Worm (Caenorhabditis elegans) whole organism, L4 larva: ENCODE data around the gene mec-7.

Source experiments
- T26A8.4 ChIP-seq: fragments of 200-800 bp; sonication (Bioruptor generic); IDR thresholded peaks from 2 replicates; pipeline ENCODE4 v1.3.6; 2022; ENCODE audit warnings: missing genetic modification characterization, missing compliant biosample characterization
- gei-8 ChIP-seq: fragments of 200-800 bp; sonication (Bioruptor generic); optimal IDR thresholded peaks from 2 replicates; lab custom pipeline; 2018; ENCODE audit warnings: mild to moderate bottlenecking, missing genetic modification characterization, missing compliant biosample characterization
- nhr-11 ChIP-seq: fragments of 150-350 bp; optimal IDR thresholded peaks from 2 replicates; lab custom pipeline; 2014; ENCODE audit warnings: missing biosample characterization, missing genetic modification characterization
- snpc-1.2 ChIP-seq: fragments of 200-800 bp; sonication (Bioruptor generic); IDR thresholded peaks from 2 replicates; pipeline ENCODE4 v1.3.6; 2022; ENCODE audit warnings: missing genetic modification reagents, missing genetic modification characterization, missing compliant biosample characterization
- unc-62 ChIP-seq, 3 experiments: fragments of 150-350 bp in 1 of 3; sonication (generic microtip); optimal IDR thresholded peaks in 2 of 3; peaks in 1 of 3; 1 replicate in 1 of 3; 2 replicates in 2 of 3; lab custom pipeline; 2014 to 2017; ENCODE audit warnings: missing biosample characterization in 3 of 3, missing genetic modification characterization in 3 of 3, missing genetic modification reagents in 3 of 3, missing genotype in 1 of 3

DNA sequence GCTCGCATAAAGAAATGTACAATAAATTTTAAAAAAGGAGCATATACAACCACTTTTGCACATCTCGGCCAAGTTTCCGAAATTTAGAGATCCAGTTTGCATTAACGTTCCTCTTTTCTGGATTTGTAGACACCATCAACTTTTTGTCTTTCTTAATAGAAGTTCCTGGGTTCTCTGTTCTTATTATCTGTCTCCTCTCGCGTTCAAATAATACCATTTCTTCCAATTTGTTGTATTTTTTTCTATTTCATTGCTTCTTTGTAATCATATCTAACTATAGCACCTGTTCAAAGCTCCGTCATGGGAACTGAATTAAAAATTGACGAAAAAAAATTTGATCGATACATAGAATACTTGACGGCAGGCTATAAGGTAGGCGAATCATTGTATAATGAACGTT lies 37.1 kb downstream of the mec-7 start, which contains the start of gene K09F5.1:
- TF ChIP-seq gei-8 (GFP tag; lab: Kevin White, UChicago) (no peak), unc-62 (GFP tag; optimal IDR thresholded peaks at IDR 0.05 in 1 of 2; lab: Kevin White, UChicago) (no peak), unc-62 (tag; optimal IDR thresholded peaks at IDR 0.05; lab: Kevin White, UChicago) (no peak), T26A8.4 (GFP tag; lab: Robert Waterston, UW) (no peak), nhr-11 (tag; lab: Kevin White, UChicago) (no peak), snpc-1.2 (no peak)
